Worm (Caenorhabditis elegans) whole organism, L1 larva: ENCODE measurements around the gene scpl-4.

Source experiments
- C04F5.9 ChIP-seq: sonication (generic microtip); optimal IDR thresholded peaks from 2 replicates; lab custom pipeline; 2016; ENCODE audit warnings: missing genetic modification characterization, missing compliant biosample characterization
- C16A3.4 ChIP-seq: fragments of 150-350 bp; optimal IDR thresholded peaks from 2 replicates; lab custom pipeline; 2014; ENCODE audit warnings: missing biosample characterization, missing genetic modification characterization
- ama-1 ChIP-seq: fragments of 150-350 bp; optimal IDR thresholded peaks from 2 replicates; lab custom pipeline; 2014
- blmp-1 ChIP-seq: fragments of 150-350 bp; optimal IDR thresholded peaks from 2 replicates; lab custom pipeline; 2014; ENCODE audit warnings: missing biosample characterization, missing genetic modification characterization
- ceh-63 ChIP-seq: fragments of 200-800 bp; sonication (Bioruptor generic); optimal IDR thresholded peaks from 2 replicates; lab custom pipeline; 2018; ENCODE audit warnings: mild to moderate bottlenecking, missing genetic modification characterization, missing compliant biosample characterization
- ceh-90 ChIP-seq: sonication (generic microtip); optimal IDR thresholded peaks from 2 replicates; lab custom pipeline; 2016; ENCODE audit warnings: missing genetic modification characterization, missing compliant biosample characterization
- dpl-1 ChIP-seq, 3 experiments: fragments of 150-350 bp in 2 of 3; sonication (generic microtip) in 1 of 3; optimal IDR thresholded peaks; 2 replicates each; lab custom pipeline; 2014 to 2017; ENCODE audit warnings: missing biosample characterization in 3 of 3, missing genetic modification characterization in 3 of 3, missing genetic modification reagents in 3 of 3
- dsc-1 ChIP-seq: sonication (generic microtip); optimal IDR thresholded peaks from 2 replicates; lab custom pipeline; 2016; ENCODE audit warnings: mild to moderate bottlenecking, missing genetic modification characterization, missing compliant biosample characterization
- efl-1 ChIP-seq, 4 experiments: fragments of 150-350 bp; optimal IDR thresholded peaks in 3 of 4; peaks in 1 of 4; 1 replicate in 1 of 4; 2 replicates in 3 of 4; lab custom pipeline; 2014; ENCODE audit warnings: missing biosample characterization in 2 of 4, missing genetic modification characterization in 2 of 4, missing genetic modification reagents in 2 of 4
- efl-3 ChIP-seq: fragments of 200-800 bp; sonication (Bioruptor generic); optimal IDR thresholded peaks from 2 replicates; lab custom pipeline; 2018; ENCODE audit warnings: mild to moderate bottlenecking, missing genetic modification characterization, missing compliant biosample characterization
- egl-27 ChIP-seq, 2 experiments: fragments of 150-350 bp in 1 of 2; sonication (generic microtip); optimal IDR thresholded peaks; 3 replicates each; lab custom pipeline; 2017 to 2018; ENCODE audit warnings: missing biosample characterization in 2 of 2, missing genetic modification characterization in 2 of 2, missing genetic modification reagents in 2 of 2
- elt-3 ChIP-seq, 6 experiments: fragments of 150-350 bp in 1 of 6; sonication (generic microtip); optimal IDR thresholded peaks; 2 replicates each; lab custom pipeline; 2017 to 2018; ENCODE audit warnings: missing biosample characterization in 6 of 6, missing genetic modification characterization in 6 of 6, inconsistent platforms in 1 of 6
- fkh-4 ChIP-seq: sonication (generic microtip); optimal IDR thresholded peaks from 2 replicates; lab custom pipeline; 2016; ENCODE audit warnings: missing compliant biosample characterization, missing genetic modification characterization, borderline replicate concordance
- grh-1 ChIP-seq: fragments of 200-800 bp; sonication (Bioruptor generic); IDR thresholded peaks from 2 replicates; pipeline ENCODE4 v1.3.6; 2022; ENCODE audit warnings: missing genetic modification reagents, missing genetic modification characterization, missing compliant biosample characterization
- hlh-17 ChIP-seq: fragments of 200-800 bp; sonication (Bioruptor generic); optimal IDR thresholded peaks from 2 replicates; lab custom pipeline; 2018; ENCODE audit warnings: missing genetic modification characterization, mild to moderate bottlenecking, missing compliant biosample characterization, moderate library complexity, borderline replicate concordance
- hlh-4 ChIP-seq: sonication (generic microtip); optimal IDR thresholded peaks from 2 replicates; lab custom pipeline; 2016; ENCODE audit warnings: mild to moderate bottlenecking, missing genetic modification characterization, missing compliant biosample characterization
- hpl-2 ChIP-seq: fragments of 150-350 bp; optimal IDR thresholded peaks from 2 replicates; lab custom pipeline; 2014; ENCODE audit warnings: missing biosample characterization, missing genetic modification reagents, missing genetic modification characterization
- irx-1 ChIP-seq: sonication (generic microtip); optimal IDR thresholded peaks from 2 replicates; lab custom pipeline; 2016; ENCODE audit warnings: missing genetic modification characterization, missing compliant biosample characterization
- isw-1 ChIP-seq: fragments of 200-800 bp; sonication (Bioruptor generic); IDR thresholded peaks from 2 replicates; pipeline ENCODE4 v1.3.6; 2022; ENCODE audit warnings: missing genetic modification characterization, missing compliant biosample characterization
- jun-1 ChIP-seq: fragments of 150-350 bp; optimal IDR thresholded peaks from 2 replicates; lab custom pipeline; 2014; ENCODE audit warnings: missing biosample characterization, missing genetic modification reagents, missing genetic modification characterization
- lin-13 ChIP-seq: fragments of 150-350 bp; optimal IDR thresholded peaks from 2 replicates; lab custom pipeline; 2014; ENCODE audit warnings: missing biosample characterization, missing genetic modification reagents, missing genetic modification characterization
- lin-14 ChIP-seq: fragments of 200-800 bp; sonication (Bioruptor generic); optimal IDR thresholded peaks from 2 replicates; lab custom pipeline; 2018; ENCODE audit warnings: mild to moderate bottlenecking, missing genetic modification characterization, moderate library complexity, missing compliant biosample characterization
- lir-3 ChIP-seq: sonication (generic microtip); optimal IDR thresholded peaks from 2 replicates; lab custom pipeline; 2016; ENCODE audit warnings: mild to moderate bottlenecking, missing genetic modification characterization, moderate library complexity, missing compliant biosample characterization; ENCODE audit not compliant: poor library complexity
- lsy-2 ChIP-seq, 2 experiments: fragments of 150-350 bp; optimal IDR thresholded peaks; 2 replicates each; lab custom pipeline; 2014; ENCODE audit warnings: missing biosample characterization in 2 of 2, missing genetic modification characterization in 2 of 2
- nhr-11 ChIP-seq: fragments of 150-350 bp; optimal IDR thresholded peaks from 2 replicates; lab custom pipeline; 2014; ENCODE audit warnings: missing biosample characterization, missing genetic modification characterization
- nhr-12 ChIP-seq: sonication (generic microtip); optimal IDR thresholded peaks from 2 replicates; lab custom pipeline; 2017; ENCODE audit warnings: missing biosample characterization, missing genetic modification characterization
- nhr-19 ChIP-seq: fragments of 200-800 bp; sonication (Bioruptor generic); conservative IDR thresholded peaks from 2 replicates; pipeline ENCODE4 v1.3.6; 2022; ENCODE audit warnings: missing genetic modification characterization, missing compliant biosample characterization
- nhr-20 ChIP-seq: sonication (generic microtip); optimal IDR thresholded peaks from 2 replicates; lab custom pipeline; 2016; ENCODE audit warnings: mild to moderate bottlenecking, missing genetic modification characterization, missing compliant biosample characterization
- nhr-28 ChIP-seq: fragments of 150-350 bp; optimal IDR thresholded peaks from 2 replicates; lab custom pipeline; 2014; ENCODE audit warnings: missing biosample characterization, missing genetic modification characterization
- nhr-71 ChIP-seq: sonication (generic microtip); optimal IDR thresholded peaks from 2 replicates; lab custom pipeline; 2016; ENCODE audit warnings: mild to moderate bottlenecking, missing genetic modification characterization, moderate library complexity, missing compliant biosample characterization
- nhr-77 ChIP-seq: fragments of 150-350 bp; optimal IDR thresholded peaks from 2 replicates; lab custom pipeline; 2014; ENCODE audit warnings: missing biosample characterization, missing genetic modification characterization
- nhr-85 ChIP-seq: sonication (generic microtip); peaks from one replicate; lab custom pipeline; 2016; ENCODE audit warnings: missing genetic modification characterization, inconsistent platforms, missing compliant biosample characterization
- pqm-1 ChIP-seq: sonication (generic microtip); optimal IDR thresholded peaks from 3 replicates; lab custom pipeline; 2017; ENCODE audit warnings: missing biosample characterization, missing genetic modification characterization
- skn-1 ChIP-seq: fragments of 150-350 bp; optimal IDR thresholded peaks from 2 replicates; lab custom pipeline; 2014; ENCODE audit warnings: missing biosample characterization, missing genetic modification characterization
- snpc-4 ChIP-seq: fragments of 150-350 bp; optimal IDR thresholded peaks from 2 replicates; lab custom pipeline; 2014; ENCODE audit warnings: missing biosample characterization, missing genetic modification characterization
- sox-4 ChIP-seq: sonication (generic microtip); optimal IDR thresholded peaks from 2 replicates; lab custom pipeline; 2016; ENCODE audit warnings: missing genetic modification characterization, missing compliant biosample characterization
- swsn-7 ChIP-seq: sonication (generic microtip); optimal IDR thresholded peaks from 2 replicates; lab custom pipeline; 2016; ENCODE audit warnings: missing genetic modification characterization, missing compliant biosample characterization
- tlp-1 ChIP-seq: fragments of 150-350 bp; optimal IDR thresholded peaks from 2 replicates; lab custom pipeline; 2014; ENCODE audit warnings: missing biosample characterization, missing genetic modification characterization
- unc-130 ChIP-seq: fragments of 150-350 bp; optimal IDR thresholded peaks from 2 replicates; lab custom pipeline; 2017; ENCODE audit warnings: missing biosample characterization, missing genetic modification characterization, inconsistent platforms
- unc-62 ChIP-seq: fragments of 150-350 bp; optimal IDR thresholded peaks from 2 replicates; lab custom pipeline; 2014; ENCODE audit warnings: missing biosample characterization, missing genetic modification reagents, missing genetic modification characterization
- vab-15 ChIP-seq: sonication (generic microtip); optimal IDR thresholded peaks from 2 replicates; lab custom pipeline; 2017; ENCODE audit warnings: missing genotype, mild to moderate bottlenecking, missing genetic modification characterization, missing compliant biosample characterization
- xbp-1 ChIP-seq: sonication (generic microtip); optimal IDR thresholded peaks from 2 replicates; lab custom pipeline; 2016; ENCODE audit warnings: missing genetic modification characterization, missing compliant biosample characterization
- ztf-4 ChIP-seq: fragments of 150-350 bp; optimal IDR thresholded peaks from 2 replicates; lab custom pipeline; 2014; ENCODE audit warnings: missing biosample characterization, missing genetic modification characterization

Gene scpl-4

DNA sequence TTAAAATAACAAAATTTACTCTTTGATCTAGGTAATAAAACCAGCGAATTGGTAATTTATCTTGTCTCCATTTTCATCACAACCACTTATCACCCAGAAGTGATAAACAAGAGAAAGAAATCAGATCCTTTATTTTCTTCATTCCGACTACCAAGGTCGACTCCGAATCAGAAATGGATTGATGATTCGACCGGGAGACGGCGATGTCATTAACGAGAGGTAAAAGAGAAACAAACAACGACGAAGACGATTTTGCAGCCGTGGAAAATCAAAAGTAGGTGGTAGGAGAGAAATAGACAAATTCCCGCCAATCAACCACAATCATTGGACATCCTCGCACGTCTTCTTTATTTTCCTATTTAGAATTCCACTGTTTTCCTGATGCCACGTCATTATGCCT, 41.8 kb upstream of the scpl-4 start:
- TF ChIP-seq efl-1 (optimal IDR thresholded peaks at IDR 0.05; lab: Kevin White, UChicago) (no peak), efl-1 (GFP tag; optimal IDR thresholded peaks at IDR 0.05 in 1 of 2; lab: Kevin White, UChicago) (peak in 1 of 2 experiments; percentile 67), blmp-1 (tag; lab: Kevin White, UChicago) (peak; percentile 90), tlp-1 (tag; lab: Kevin White, UChicago) (no peak), nhr-19 (GFP tag; lab: Robert Waterston, UW) (peak; percentile 7; the same call in 1 of the 2 replicates), ama-1 (no peak), nhr-85 (tag; lab: Kevin White, UChicago) (peak; percentile 87), C04F5.9 (no peak), grh-1 (GFP tag; lab: Robert Waterston, UW) (0 out of 2 replicates have a peak, but pooled peaks have one; percentile 19), nhr-71 (peak; percentile 41), fkh-4 (tag; lab: Kevin White, UChicago) (no peak), xbp-1 (tag; lab: Kevin White, UChicago) (no peak), nhr-20 (tag; lab: Kevin White, UChicago) (peak; percentile 48), nhr-12 (tag; lab: Kevin White, UChicago) (no peak), elt-3 (tag; optimal IDR thresholded peaks at IDR 0.05; lab: Kevin White, UChicago) (peak in 5 of 6 experiments; percentile 45 to 80 (median 69)), snpc-4 (no peak), nhr-11 (no peak), vab-15 (tag; lab: Kevin White, UChicago) (peak; percentile 71), C16A3.4 (peak; percentile 9), lir-3 (tag; lab: Kevin White, UChicago) (no peak), dpl-1 (GFP tag; optimal IDR thresholded peaks at IDR 0.05; lab: Kevin White, UChicago) (peak in 1 of 3 experiments; percentile 14), sox-4 (tag; lab: Kevin White, UChicago) (no peak), unc-130 (tag; lab: Kevin White, UChicago) (peak; percentile 57)

DNA sequence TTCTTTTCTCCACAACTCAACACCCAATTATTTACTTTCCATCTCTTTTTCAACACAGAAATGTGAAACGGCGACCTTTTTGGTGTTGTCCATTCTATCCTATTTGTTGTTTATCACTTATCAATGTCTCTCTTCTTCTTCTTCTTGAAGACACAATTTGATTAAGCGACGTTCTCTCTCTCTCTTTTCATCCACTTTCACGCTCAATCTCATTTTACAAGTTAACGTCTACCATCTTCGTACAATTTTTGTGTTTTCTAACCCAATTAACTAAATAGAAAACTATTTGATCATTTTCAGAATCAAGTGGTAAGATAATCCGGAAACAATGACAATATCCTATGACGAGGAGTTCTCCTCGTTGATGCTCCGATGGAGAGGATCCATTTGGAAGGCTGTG, 41.2 kb upstream of the scpl-4 start, which contains the start of gene best-14:
best-14 (plus strand) TSS at position 301 of the 400 bp plus-strand sequence.
- TF ChIP-seq skn-1 (tag; lab: Kevin White, UChicago) (no peak), isw-1 (GFP tag; lab: Robert Waterston, UW) (no peak), blmp-1 (tag; lab: Kevin White, UChicago) (peak; percentile 64), nhr-77 (tag; lab: Kevin White, UChicago) (no peak), nhr-28 (tag; lab: Kevin White, UChicago) (no peak), lin-14 (GFP tag; lab: Kevin White, UChicago) (peak; percentile 10), swsn-7 (no peak), ceh-63 (GFP tag; lab: Kevin White, UChicago) (no peak), unc-62 (GFP tag; lab: Kevin White, UChicago) (no peak), nhr-12 (tag; lab: Kevin White, UChicago) (no peak)

DNA sequence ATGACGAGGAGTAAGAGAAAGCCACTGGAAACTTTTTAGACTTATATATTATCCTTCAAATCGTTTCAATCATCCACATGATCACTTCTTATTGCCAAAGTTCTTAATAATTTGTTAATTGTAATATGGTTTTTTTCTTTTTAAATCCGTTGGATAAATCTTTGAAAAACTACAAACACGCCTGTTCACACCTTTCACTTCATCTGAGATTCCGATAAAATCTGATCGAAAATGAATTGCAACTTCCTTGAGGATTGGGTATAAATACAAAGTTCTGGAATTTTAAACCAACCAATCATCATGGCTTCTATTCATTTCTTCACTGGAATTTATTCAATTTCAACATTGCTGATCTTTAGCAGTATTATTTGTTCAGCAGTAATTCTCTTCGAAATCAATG, 38.3 kb upstream of the scpl-4 start, which contains the start of gene col-152:
col-152 (plus strand) TSS at position 301 of the 400 bp plus-strand sequence.
- TF ChIP-seq jun-1 (tag; lab: Kevin White, UChicago) = no peak
- no peak for TF ChIP-seq lsy-2 (tag; optimal IDR thresholded peaks at IDR 0.05; lab: Kevin White, UChicago)
- TF ChIP-seq blmp-1 (tag; lab: Kevin White, UChicago) = no peak
- no peak for TF ChIP-seq nhr-12 (tag; lab: Kevin White, UChicago)
- TF ChIP-seq snpc-4 = no peak
- TF ChIP-seq nhr-11 = no peak
- TF ChIP-seq pqm-1 (tag; lab: Kevin White, UChicago) = no peak
- TF ChIP-seq lin-13 (GFP tag; lab: Kevin White, UChicago) = no peak
- no peak for TF ChIP-seq hlh-4 (tag; lab: Kevin White, UChicago)
- no peak for TF ChIP-seq swsn-7
- no peak for TF ChIP-seq dsc-1 (tag; lab: Kevin White, UChicago)
- no peak for TF ChIP-seq fkh-4 (tag; lab: Kevin White, UChicago)
- TF ChIP-seq hpl-2 (GFP tag; lab: Kevin White, UChicago) = no peak
- TF ChIP-seq hlh-17 = no peak
- no peak for TF ChIP-seq efl-3 (GFP tag; lab: Kevin White, UChicago)
- no peak for TF ChIP-seq ztf-4 (tag; lab: Kevin White, UChicago)
- TF ChIP-seq irx-1 (tag; lab: Kevin White, UChicago) = no peak
- no peak for TF ChIP-seq efl-1 (optimal IDR thresholded peaks at IDR 0.05; lab: Kevin White, UChicago)
- TF ChIP-seq efl-1 (GFP tag; optimal IDR thresholded peaks at IDR 0.05 in 1 of 2; lab: Kevin White, UChicago) = no peak
- TF ChIP-seq egl-27 (tag; optimal IDR thresholded peaks at IDR 0.05; lab: Kevin White, UChicago) = no peak
- TF ChIP-seq ceh-90 (tag; lab: Kevin White, UChicago) = no peak
